Fruit fly (Drosophila melanogaster) whole organism, embryonic: ENCODE data around the gene Tao.

ENCODE experiments used
- BEAF-32 ChIP-seq: fragments of 200-800 bp; sonication (Bioruptor generic); optimal IDR thresholded peaks from 3 replicates; lab custom pipeline; 2017; ENCODE audit warnings: missing biosample characterization, missing genetic modification characterization, mild to moderate bottlenecking, moderate library complexity, missing genetic modification reagents
- CG11247 ChIP-seq: fragments of 200-800 bp; sonication (Bioruptor generic); IDR thresholded peaks from 2 replicates; pipeline ENCODE4 v1.3.6; 2022; ENCODE audit warnings: missing biosample characterization, missing genetic modification characterization
- CG12071 ChIP-seq: fragments of 200-800 bp; sonication (Bioruptor generic); optimal IDR thresholded peaks from 3 replicates; lab custom pipeline; 2018; ENCODE audit warnings: missing biosample characterization, mild to moderate bottlenecking, missing genetic modification characterization
- CG13424 ChIP-seq: fragments of 200-800 bp; sonication (Bioruptor generic); optimal IDR thresholded peaks from 2 replicates; lab custom pipeline; 2019; ENCODE audit warnings: missing biosample characterization, mild to moderate bottlenecking, missing genetic modification characterization, moderate library complexity
- CG13894 ChIP-seq: fragments of 200-800 bp; sonication (Bioruptor generic); optimal IDR thresholded peaks from 3 replicates; lab custom pipeline; 2018; ENCODE audit warnings: missing biosample characterization, mild to moderate bottlenecking, missing genetic modification characterization, moderate library complexity
- CG17328 ChIP-seq: fragments of 200-800 bp; sonication (Bioruptor generic); IDR thresholded peaks from 2 replicates; pipeline ENCODE4 v1.3.6; 2022; ENCODE audit warnings: missing biosample characterization, missing genetic modification characterization
- CG18011 ChIP-seq: fragments of 200-800 bp; sonication (Bioruptor generic); optimal IDR thresholded peaks from 2 replicates; lab custom pipeline; 2017; ENCODE audit warnings: missing biosample characterization, missing genetic modification characterization, mild to moderate bottlenecking, moderate library complexity, missing genotype
- CG18262 ChIP-seq: fragments of 200-800 bp; optimal IDR thresholded peaks from 3 replicates; lab custom pipeline; 2019; ENCODE audit warnings: missing biosample characterization, mild to moderate bottlenecking, missing genetic modification characterization, moderate library complexity
- CG4360 ChIP-seq: fragments of 200-800 bp; sonication (Bioruptor generic); IDR thresholded peaks from 2 replicates; pipeline ENCODE4 v1.3.6; 2022; ENCODE audit warnings: missing biosample characterization, missing genetic modification characterization
- CG4404 ChIP-seq: fragments of 200-800 bp; sonication (Bioruptor generic); IDR thresholded peaks from 2 replicates; pipeline ENCODE4 v1.3.6; 2022; ENCODE audit warnings: missing biosample characterization, missing genetic modification characterization
- CG6254 ChIP-seq: fragments of 200-800 bp; sonication (Bioruptor generic); optimal IDR thresholded peaks from 3 replicates; lab custom pipeline; 2017; ENCODE audit warnings: mild to moderate bottlenecking, missing biosample characterization, missing genetic modification reagents, missing genetic modification characterization
- CG7357 ChIP-seq: fragments of 200-800 bp; sonication (Bioruptor generic); IDR thresholded peaks from 3 replicates; pipeline ENCODE4 v1.3.6; 2022; ENCODE audit warnings: missing biosample characterization, missing genetic modification characterization
- CG8089 ChIP-seq: fragments of 200-800 bp; sonication (Bioruptor generic); optimal IDR thresholded peaks from 3 replicates; lab custom pipeline; 2016; ENCODE audit warnings: missing biosample characterization, missing genetic modification characterization
- CG9817 ChIP-seq: fragments of 200-800 bp; sonication (Bioruptor generic); optimal IDR thresholded peaks from 2 replicates; lab custom pipeline; 2018; ENCODE audit warnings: missing biosample characterization, mild to moderate bottlenecking, missing genetic modification characterization, moderate library complexity
- CG9876 ChIP-seq: fragments of 200-800 bp; sonication (Bioruptor generic); optimal IDR thresholded peaks from 2 replicates; lab custom pipeline; 2016; ENCODE audit warnings: missing biosample characterization, missing genetic modification characterization
- CrebB ChIP-seq: fragments of 200-800 bp; sonication (Bioruptor generic); optimal IDR thresholded peaks from 3 replicates; lab custom pipeline; 2018; ENCODE audit warnings: missing biosample characterization, mild to moderate bottlenecking, missing genetic modification characterization
- D19A ChIP-seq: fragments of 200-800 bp; optimal IDR thresholded peaks from 3 replicates; lab custom pipeline; 2019; ENCODE audit warnings: missing biosample characterization, mild to moderate bottlenecking, missing genetic modification characterization, moderate library complexity
- Dll ChIP-seq: fragments of 200-800 bp; sonication (Bioruptor generic); IDR thresholded peaks from 4 replicates; pipeline ENCODE4 v1.3.6; 2022; ENCODE audit warnings: missing biosample characterization, missing genetic modification characterization; ENCODE audit not compliant: partially characterized antibody
- Ets65A ChIP-seq: fragments of 200-800 bp; sonication (Bioruptor generic); peaks from one replicate; lab custom pipeline; 2016; ENCODE audit warnings: missing biosample characterization, missing genetic modification characterization
- Jarid2 ChIP-seq: fragments of 200-800 bp; sonication (Bioruptor generic); optimal IDR thresholded peaks from 3 replicates; lab custom pipeline; 2017; ENCODE audit warnings: mild to moderate bottlenecking, missing biosample characterization, missing genetic modification reagents, missing genetic modification characterization
- Lpt ChIP-seq: fragments of >200 bp; optimal IDR thresholded peaks from 2 replicates; lab custom pipeline; 2018; ENCODE audit warnings: missing biosample characterization, missing genetic modification characterization
- MBD-R2 ChIP-seq: fragments of 200-800 bp; sonication (Bioruptor generic); IDR thresholded peaks from 2 replicates; pipeline ENCODE4 v1.3.6; 2022; ENCODE audit warnings: missing biosample characterization, missing genetic modification characterization
- MTF-1 ChIP-seq: fragments of 200-800 bp; sonication (Bioruptor generic); optimal IDR thresholded peaks from 2 replicates; lab custom pipeline; 2018; ENCODE audit warnings: missing biosample characterization, mild to moderate bottlenecking, missing genetic modification characterization, borderline replicate concordance
- Med ChIP-seq: fragments of 200-800 bp; sonication (Bioruptor generic); peaks from one replicate; lab custom pipeline; 2016; ENCODE audit warnings: missing biosample characterization, missing genetic modification characterization, mild to moderate bottlenecking, inconsistent platforms, moderate library complexity
- Myb ChIP-seq: fragments of 200-800 bp; sonication (Bioruptor generic); optimal IDR thresholded peaks from 2 replicates; lab custom pipeline; 2016; ENCODE audit warnings: missing biosample characterization, missing genetic modification characterization
- NFAT ChIP-seq: fragments of 200-800 bp; sonication (Bioruptor generic); IDR thresholded peaks from 2 replicates; pipeline ENCODE4 v1.3.6; 2022; ENCODE audit warnings: missing biosample characterization, missing genetic modification characterization
- Opbp ChIP-seq: fragments of 200-800 bp; sonication (Bioruptor generic); IDR thresholded peaks from 3 replicates; pipeline ENCODE4 v1.3.6; 2022; ENCODE audit warnings: missing biosample characterization, missing genetic modification characterization; ENCODE audit not compliant: partially characterized antibody
- Poxn ChIP-seq: fragments of 200-800 bp; sonication (Bioruptor generic); IDR thresholded peaks from 2 replicates; pipeline ENCODE4 v1.3.6; 2022; ENCODE audit warnings: missing biosample characterization, missing genetic modification characterization
- Stat92E ChIP-seq, 3 experiments: fragments of >200 bp in 2 of 3; fragments of 200-800 bp in 1 of 3; sonication (Bioruptor generic) in 1 of 3; optimal IDR thresholded peaks; 2 replicates each; lab custom pipeline; 2017 to 2019; ENCODE audit warnings: missing biosample characterization in 3 of 3, missing genetic modification characterization in 3 of 3, mild to moderate bottlenecking in 1 of 3, moderate library complexity in 1 of 3
- Xrp1 ChIP-seq: fragments of 200-800 bp; sonication (Bioruptor generic); IDR thresholded peaks from 2 replicates; pipeline ENCODE4 v1.3.6; 2022; ENCODE audit warnings: missing biosample characterization, missing genetic modification characterization
- ab ChIP-seq: fragments of 200-800 bp; sonication (Bioruptor generic); optimal IDR thresholded peaks from 2 replicates; lab custom pipeline; 2016; ENCODE audit warnings: missing biosample characterization, missing genetic modification characterization
- aop ChIP-seq: fragments of 200-800 bp; sonication (Bioruptor generic); IDR thresholded peaks from 2 replicates; pipeline ENCODE4 v1.3.6; 2022; ENCODE audit warnings: missing biosample characterization, missing genetic modification characterization
- ase ChIP-seq: fragments of 200-800 bp; sonication (Bioruptor generic); IDR thresholded peaks from 3 replicates; pipeline ENCODE4 v1.3.6; 2022; ENCODE audit warnings: missing biosample characterization, missing genetic modification characterization
- bab2 ChIP-seq: fragments of 200-800 bp; sonication (Bioruptor generic); optimal IDR thresholded peaks from 2 replicates; lab custom pipeline; 2016; ENCODE audit warnings: missing biosample characterization, missing genetic modification characterization
- cato ChIP-seq: fragments of 200-800 bp; sonication (Bioruptor generic); optimal IDR thresholded peaks from 2 replicates; lab custom pipeline; 2016; ENCODE audit warnings: missing biosample characterization, missing genetic modification characterization, borderline replicate concordance
- chinmo ChIP-seq: fragments of 200-800 bp; sonication (Bioruptor generic); IDR thresholded peaks from 4 replicates; pipeline ENCODE4 v1.3.6; 2022; ENCODE audit warnings: missing biosample characterization, missing genetic modification characterization; ENCODE audit not compliant: partially characterized antibody
- eve ChIP-seq, 2 experiments: fragments of >200 bp; optimal IDR thresholded peaks; 2 replicates each; lab custom pipeline; 2017; ENCODE audit warnings: missing biosample characterization in 2 of 2, missing genetic modification characterization in 2 of 2
- fd96Cb ChIP-seq: fragments of 200-800 bp; sonication (Bioruptor generic); optimal IDR thresholded peaks from 2 replicates; lab custom pipeline; 2018; ENCODE audit warnings: missing biosample characterization, mild to moderate bottlenecking, missing genetic modification characterization, moderate library complexity
- ftz-f1 ChIP-seq: fragments of 200-800 bp; sonication (Bioruptor generic); optimal IDR thresholded peaks from 2 replicates; lab custom pipeline; 2016; ENCODE audit warnings: missing biosample characterization, missing genetic modification characterization
- gcm2 ChIP-seq: fragments of 200-800 bp; sonication (Bioruptor generic); optimal IDR thresholded peaks from 2 replicates; lab custom pipeline; 2016; ENCODE audit warnings: missing biosample characterization, missing genetic modification characterization
- gfzf ChIP-seq: fragments of 200-800 bp; sonication (Bioruptor generic); optimal IDR thresholded peaks from 2 replicates; lab custom pipeline; 2016; ENCODE audit warnings: missing biosample characterization, mild to moderate bottlenecking, missing genetic modification characterization, moderate library complexity
- hkb ChIP-seq, 2 experiments: fragments of 200-800 bp in 1 of 2; fragments of >200 bp in 1 of 2; sonication (Bioruptor generic) in 1 of 2; IDR thresholded peaks in 1 of 2; optimal IDR thresholded peaks in 1 of 2; 2 replicates each; pipeline versions ENCODE4 v1.3.6 to Lab custom; 2017 to 2022; ENCODE audit warnings: missing biosample characterization in 1 of 2, missing genetic modification characterization in 1 of 2
- nmo ChIP-seq: fragments of 200-800 bp; sonication (Bioruptor generic); optimal IDR thresholded peaks from 2 replicates; lab custom pipeline; 2018; ENCODE audit warnings: missing biosample characterization, mild to moderate bottlenecking, missing genetic modification characterization, moderate library complexity
- p53 ChIP-seq: fragments of 200-800 bp; sonication (Bioruptor generic); optimal IDR thresholded peaks from 2 replicates; lab custom pipeline; 2016; ENCODE audit warnings: missing biosample characterization, missing genetic modification characterization
- ranshi ChIP-seq: fragments of 200-800 bp; sonication (Bioruptor generic); IDR thresholded peaks from 2 replicates; pipeline ENCODE4 v1.3.6; 2022; ENCODE audit warnings: missing biosample characterization, missing genetic modification characterization
- scrt ChIP-seq: fragments of 200-800 bp; sonication (Bioruptor generic); optimal IDR thresholded peaks from 2 replicates; lab custom pipeline; 2018; ENCODE audit warnings: missing biosample characterization, mild to moderate bottlenecking, missing genetic modification characterization, moderate library complexity
- sisA ChIP-seq: fragments of 200-800 bp; sonication (Bioruptor generic); IDR thresholded peaks from 2 replicates; pipeline ENCODE4 v1.3.6; 2022; ENCODE audit warnings: missing biosample characterization, missing genetic modification characterization
- wdn ChIP-seq: fragments of 200-800 bp; sonication (Bioruptor generic); IDR thresholded peaks from 2 replicates; pipeline ENCODE4 v1.3.6; 2022; ENCODE audit warnings: missing biosample characterization, missing genetic modification characterization
- wor ChIP-seq: fragments of 200-800 bp; sonication (Bioruptor generic); IDR thresholded peaks from 2 replicates; pipeline ENCODE4 v1.3.6; 2022; ENCODE audit warnings: missing biosample characterization, missing genetic modification characterization
- z ChIP-seq: fragments of 200-800 bp; sonication (Bioruptor generic); IDR thresholded peaks from 3 replicates; pipeline ENCODE4 v1.3.6; 2022; ENCODE audit warnings: missing biosample characterization, missing genetic modification characterization
- zen2 ChIP-seq: fragments of 200-800 bp; sonication (Bioruptor generic); IDR thresholded peaks from 3 replicates; pipeline ENCODE4 v1.3.6; 2022; ENCODE audit warnings: missing biosample characterization, missing genetic modification characterization; ENCODE audit not compliant: partially characterized antibody

Tao gene

dm6 chrX:19622924-19623323 is 43.3 kb upstream of the Tao start, which contains the start of the genes Naa20A and MKP-4 (continued):
- TF ChIP-seq gcm2 (GFP tag; lab: Kevin White, UChicago), result no peak
- TF ChIP-seq CrebB (tag; lab: Kevin White, UChicago), result no peak
- TF ChIP-seq p53 (GFP tag; lab: Kevin White, UChicago), result no peak
- no peak for TF ChIP-seq CG18011 (GFP tag; lab: Kevin White, UChicago)
- no peak for TF ChIP-seq CG13424 (tag; lab: Kevin White, UChicago)
- no peak for TF ChIP-seq Ets65A (GFP tag; lab: Kevin White, UChicago)
- no peak for TF ChIP-seq aop (GFP tag; lab: Robert Waterston, UW)
- no peak for TF ChIP-seq hkb (optimal IDR thresholded peaks at IDR 0.05; lab: Kevin White, UChicago)
- TF ChIP-seq hkb (GFP tag; IDR thresholded peaks at IDR 0.05; lab: Robert Waterston, UW), result no peak
- TF ChIP-seq CG13894 (tag; lab: Kevin White, UChicago), result no peak
- TF ChIP-seq zen2 (GFP tag; lab: Robert Waterston, UW), result peak; percentile 76
- no peak for TF ChIP-seq CG11247 (GFP tag; lab: Robert Waterston, UW)
- TF ChIP-seq wdn (GFP tag; lab: Robert Waterston, UW), result no peak
- TF ChIP-seq Jarid2, result no peak
- no peak for TF ChIP-seq CG17328 (GFP tag; lab: Robert Waterston, UW)
- TF ChIP-seq z (GFP tag; lab: Robert Waterston, UW), result no peak
- TF ChIP-seq CG4360 (GFP tag; lab: Robert Waterston, UW), result no peak
- peak; percentile 76 for TF ChIP-seq BEAF-32
- TF ChIP-seq MBD-R2 (GFP tag; lab: Robert Waterston, UW), result peak; percentile 95
- TF ChIP-seq CG12071 (GFP tag; lab: Kevin White, UChicago), result no peak
- TF ChIP-seq MTF-1 (GFP tag; lab: Kevin White, UChicago), result no peak
- TF ChIP-seq CG6254 (GFP tag; lab: Kevin White, UChicago), result no peak
- no peak for TF ChIP-seq CG9817 (tag; lab: Kevin White, UChicago)
- TF ChIP-seq Poxn (GFP tag; lab: Robert Waterston, UW), result no peak
- TF ChIP-seq chinmo, result peak; percentile 69; the same call in 1 of the 4 replicates
- TF ChIP-seq Opbp (GFP tag; lab: Robert Waterston, UW), result peak; percentile 76
- TF ChIP-seq bab2 (GFP tag; lab: Kevin White, UChicago), result no peak
- TF ChIP-seq CG18262 (tag; lab: Kevin White, UChicago), result no peak
- peak; percentile 16 for TF ChIP-seq Myb (GFP tag; lab: Kevin White, UChicago)
- peak; percentile 12 for TF ChIP-seq nmo (GFP tag; lab: Kevin White, UChicago)
- TF ChIP-seq Lpt, result no peak
- TF ChIP-seq ab (GFP tag; lab: Kevin White, UChicago), result no peak
- peak; percentile 62 for TF ChIP-seq gfzf (GFP tag; lab: Kevin White, UChicago)
- TF ChIP-seq wor (GFP tag; lab: Robert Waterston, UW), result no peak
- 0 out of 2 replicates have a peak, but pooled peaks have one; percentile 14 for TF ChIP-seq NFAT
- no peak for TF ChIP-seq CG8089 (GFP tag; lab: Kevin White, UChicago)
- peak; percentile 87 for TF ChIP-seq Med (GFP tag; lab: Kevin White, UChicago)
- TF ChIP-seq D19A (tag; lab: Kevin White, UChicago), result no peak
- TF ChIP-seq ase (GFP tag; lab: Robert Waterston, UW), result no peak
- TF ChIP-seq cato (GFP tag; lab: Kevin White, UChicago), result no peak
- no peak for TF ChIP-seq scrt (GFP tag; lab: Kevin White, UChicago)
- TF ChIP-seq CG4404, result no peak
- TF ChIP-seq eve (GFP tag; optimal IDR thresholded peaks at IDR 0.05; lab: Kevin White, UChicago), result no peak
- no peak for TF ChIP-seq ranshi
- no peak for TF ChIP-seq Stat92E (GFP tag; optimal IDR thresholded peaks at IDR 0.05; lab: Kevin White, UChicago)
- no peak for TF ChIP-seq fd96Cb (tag; lab: Kevin White, UChicago)
- peak; percentile 73 for TF ChIP-seq Dll (GFP tag; lab: Robert Waterston, UW)
- no peak for TF ChIP-seq CG7357
- TF ChIP-seq sisA (GFP tag; lab: Robert Waterston, UW), result no peak
- TF ChIP-seq CG9876 (GFP tag; lab: Kevin White, UChicago), result no peak
- peak; percentile 68 for TF ChIP-seq ftz-f1
- TF ChIP-seq Xrp1 (GFP tag; lab: Robert Waterston, UW), result no peak
